Fruit fly (Drosophila melanogaster): ENCODE measurements around the gene Lkr.

DNA sequence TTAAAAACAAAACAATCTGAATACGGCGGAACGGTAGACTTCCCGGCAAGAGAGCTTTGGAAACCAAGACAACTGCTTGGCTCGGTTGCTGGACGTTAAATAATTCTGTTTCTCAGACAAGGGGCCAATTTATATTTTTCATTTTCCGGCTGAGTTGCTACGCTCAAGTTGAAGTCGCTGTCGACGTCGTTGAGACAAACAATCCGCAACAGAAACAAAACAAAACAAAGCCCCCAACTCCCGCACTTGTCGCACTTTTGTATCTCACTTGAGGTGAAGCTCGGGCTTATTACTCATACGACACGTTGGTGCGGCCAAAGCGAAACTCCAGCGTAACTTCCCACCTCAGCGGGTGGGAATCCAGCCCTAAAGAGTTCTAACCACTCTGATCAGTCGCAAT lies 6.5 kb upstream of the Lkr start, which contains the start of gene CG13285:
- TF ChIP-seq CG17806 (tag; optimal IDR thresholded peaks at IDR 0.05) (no peak), CG34367 (tag; optimal IDR thresholded peaks at IDR 0.05) (no peak), CG8159 (tag; optimal IDR thresholded peaks at IDR 0.05) (no peak), Pif1A (GFP tag; optimal IDR thresholded peaks at IDR 0.05) (no peak), Snoo (tag; optimal IDR thresholded peaks at IDR 0.05) (no peak), EcR (GFP tag; optimal IDR thresholded peaks at IDR 0.05) (no peak), gl (tag; optimal IDR thresholded peaks at IDR 0.05) (no peak), CG12605 (GFP tag; IDR thresholded peaks at IDR 0.05) (no peak), CG9948 (tag; optimal IDR thresholded peaks at IDR 0.05) (no peak), Ets98B (GFP tag; IDR thresholded peaks at IDR 0.05) (no peak), CG4496 (GFP tag; IDR thresholded peaks at IDR 0.05) (no peak), CG10348 (GFP tag; IDR thresholded peaks at IDR 0.05) (no peak), rn (GFP tag; IDR thresholded peaks at IDR 0.05) (no peak), CG13204 (GFP tag; optimal IDR thresholded peaks at IDR 0.05) (no peak)

Data from whole organism, pupa.